Worm (Caenorhabditis elegans) whole organism, L4 larva: Measurements from ENCODE around the gene Y47D7A.2.

Source experiments
- F26F4.8 ChIP-seq: fragments of 200-800 bp; sonication (Bioruptor generic); conservative IDR thresholded peaks from 2 replicates; pipeline ENCODE4 v1.3.6; 2022; ENCODE audit warnings: missing genetic modification characterization, missing compliant biosample characterization
- F49E8.2 ChIP-seq: sonication (generic microtip); optimal IDR thresholded peaks from 2 replicates; lab custom pipeline; 2016; ENCODE audit warnings: missing compliant biosample characterization, mild to moderate bottlenecking, missing genetic modification characterization, borderline replicate concordance
- T26A8.4 ChIP-seq: fragments of 200-800 bp; sonication (Bioruptor generic); IDR thresholded peaks from 2 replicates; pipeline ENCODE4 v1.3.6; 2022; ENCODE audit warnings: missing genetic modification characterization, missing compliant biosample characterization
- Y105C5A.15 ChIP-seq: fragments of 200-800 bp; sonication (Bioruptor generic); IDR thresholded peaks from 2 replicates; pipeline ENCODE4 v1.3.6; 2022; ENCODE audit warnings: missing genetic modification characterization, missing compliant biosample characterization
- Y75B8A.6 ChIP-seq: fragments of 200-800 bp; sonication (Bioruptor generic); IDR thresholded peaks from 2 replicates; pipeline ENCODE4 v1.3.6; 2022; ENCODE audit warnings: missing genetic modification reagents, missing genetic modification characterization, missing compliant biosample characterization
- ZK546.5 ChIP-seq, 2 experiments: sonication (generic microtip); optimal IDR thresholded peaks; 2 replicates each; lab custom pipeline; 2017; ENCODE audit warnings: missing biosample characterization in 2 of 2, missing genetic modification characterization in 2 of 2
- aly-2 ChIP-seq: sonication (generic microtip); optimal IDR thresholded peaks from 2 replicates; lab custom pipeline; 2018; ENCODE audit warnings: missing biosample characterization, missing genetic modification characterization
- arid-1 ChIP-seq: fragments of 200-800 bp; sonication (Bioruptor generic); conservative IDR thresholded peaks from 2 replicates; pipeline ENCODE4 v1.3.6; 2022; ENCODE audit warnings: missing genetic modification reagents, missing genetic modification characterization, missing compliant biosample characterization
- ceh-62 ChIP-seq: sonication (generic microtip); optimal IDR thresholded peaks from 2 replicates; lab custom pipeline; 2017; ENCODE audit warnings: missing biosample characterization, missing genetic modification characterization
- ces-1 ChIP-seq: fragments of 150-350 bp; sonication (generic microtip); optimal IDR thresholded peaks from 4 replicates; lab custom pipeline; 2014; ENCODE audit warnings: missing biosample characterization, missing genetic modification reagents, missing genetic modification characterization
- cey-2 ChIP-seq: sonication (generic microtip); optimal IDR thresholded peaks from 3 replicates; lab custom pipeline; 2017; ENCODE audit warnings: missing genetic modification characterization, mild to moderate bottlenecking, missing compliant biosample characterization, antibody characterized with exemption, borderline replicate concordance; ENCODE audit not compliant: insufficient read depth
- daf-16 ChIP-seq, 3 experiments: sonication (generic microtip); optimal IDR thresholded peaks; 2 replicates each; lab custom pipeline; 2016 to 2017; ENCODE audit warnings: missing genetic modification characterization in 3 of 3, missing genetic modification reagents in 3 of 3, mild to moderate bottlenecking in 2 of 3, missing compliant biosample characterization in 2 of 3, missing biosample characterization in 1 of 3, moderate library complexity in 1 of 3
- dmd-6 ChIP-seq: fragments of 200-800 bp; sonication (Bioruptor generic); IDR thresholded peaks from 2 replicates; pipeline ENCODE4 v1.3.6; 2022; ENCODE audit warnings: missing genetic modification reagents, missing genetic modification characterization, missing compliant biosample characterization
- dpl-1 ChIP-seq: fragments of 150-350 bp; optimal IDR thresholded peaks from 2 replicates; lab custom pipeline; 2014; ENCODE audit warnings: missing biosample characterization, missing genetic modification reagents, missing genetic modification characterization
- fkh-10 ChIP-seq: fragments of 150-350 bp; optimal IDR thresholded peaks from 2 replicates; lab custom pipeline; 2014; ENCODE audit warnings: missing biosample characterization, missing genetic modification reagents, missing genetic modification characterization
- fos-1 ChIP-seq: fragments of 150-350 bp; optimal IDR thresholded peaks from 2 replicates; lab custom pipeline; 2014; ENCODE audit warnings: missing biosample characterization, missing genetic modification characterization
- gei-8 ChIP-seq: fragments of 200-800 bp; sonication (Bioruptor generic); optimal IDR thresholded peaks from 2 replicates; lab custom pipeline; 2018; ENCODE audit warnings: mild to moderate bottlenecking, missing genetic modification characterization, missing compliant biosample characterization
- hlh-30 ChIP-seq: sonication (generic microtip); optimal IDR thresholded peaks from 2 replicates; lab custom pipeline; 2017; ENCODE audit warnings: antibody characterized with exemption, mild to moderate bottlenecking, missing genetic modification characterization, missing compliant biosample characterization; ENCODE audit not compliant: insufficient read depth
- hmg-1.1 ChIP-seq: fragments of 200-800 bp; sonication (Bioruptor generic); IDR thresholded peaks from 2 replicates; pipeline ENCODE4 v1.3.6; 2022; ENCODE audit warnings: missing genetic modification reagents, missing genetic modification characterization, missing compliant biosample characterization
- jun-1 ChIP-seq: fragments of 150-350 bp; optimal IDR thresholded peaks from 2 replicates; lab custom pipeline; 2014; ENCODE audit warnings: missing biosample characterization, missing genetic modification reagents, missing genetic modification characterization
- lin-1 ChIP-seq: fragments of 200-800 bp; sonication (Bioruptor generic); IDR thresholded peaks from 2 replicates; pipeline ENCODE4 v1.3.6; 2022; ENCODE audit warnings: missing genetic modification reagents, missing genetic modification characterization, missing compliant biosample characterization
- lin-38 ChIP-seq: fragments of 200-800 bp; sonication (Bioruptor generic); IDR thresholded peaks from 2 replicates; pipeline ENCODE4 v1.3.6; 2022; ENCODE audit warnings: missing genetic modification reagents, missing genetic modification characterization, missing compliant biosample characterization
- mdl-1 ChIP-seq, 2 experiments: fragments of 150-350 bp in 1 of 2; sonication (generic microtip) in 1 of 2; optimal IDR thresholded peaks; 2 replicates each; lab custom pipeline; 2014 to 2017; ENCODE audit warnings: missing biosample characterization in 2 of 2, missing genetic modification characterization in 2 of 2
- mxl-3 ChIP-seq: fragments of 200-800 bp; sonication (Bioruptor generic); optimal IDR thresholded peaks from 2 replicates; lab custom pipeline; 2018; ENCODE audit warnings: mild to moderate bottlenecking, missing genetic modification characterization, missing compliant biosample characterization
- nhr-10 ChIP-seq: fragments of 150-350 bp; optimal IDR thresholded peaks from 2 replicates; lab custom pipeline; 2014; ENCODE audit warnings: missing biosample characterization, missing genetic modification characterization
- nhr-102 ChIP-seq: sonication (generic microtip); optimal IDR thresholded peaks from 2 replicates; lab custom pipeline; 2016; ENCODE audit warnings: mild to moderate bottlenecking, missing genetic modification characterization, moderate library complexity, missing compliant biosample characterization
- nhr-237 ChIP-seq: sonication (generic microtip); optimal IDR thresholded peaks from 2 replicates; lab custom pipeline; 2017; ENCODE audit warnings: missing biosample characterization, missing genetic modification characterization
- nhr-25 ChIP-seq: sonication (generic microtip); optimal IDR thresholded peaks from 2 replicates; lab custom pipeline; 2017; ENCODE audit warnings: missing genetic modification characterization, mild to moderate bottlenecking, missing compliant biosample characterization, antibody characterized with exemption, moderate library complexity, borderline replicate concordance; ENCODE audit not compliant: insufficient read depth
- nhr-28 ChIP-seq: fragments of 150-350 bp; optimal IDR thresholded peaks from 2 replicates; lab custom pipeline; 2014; ENCODE audit warnings: missing biosample characterization, missing genetic modification characterization
- nhr-41 ChIP-seq: fragments of 200-800 bp; sonication (Bioruptor generic); IDR thresholded peaks from 2 replicates; pipeline ENCODE4 v1.3.6; 2022; ENCODE audit warnings: missing genetic modification reagents, missing genetic modification characterization, missing compliant biosample characterization
- nhr-6 ChIP-seq: fragments of 150-350 bp; optimal IDR thresholded peaks from 2 replicates; lab custom pipeline; 2014; ENCODE audit warnings: missing biosample characterization, missing genetic modification characterization
- php-3 ChIP-seq: fragments of 200-800 bp; sonication (Bioruptor generic); IDR thresholded peaks from 2 replicates; pipeline ENCODE4 v1.3.6; 2022; ENCODE audit warnings: missing genetic modification reagents, missing genetic modification characterization, missing compliant biosample characterization
- pqm-1 ChIP-seq: sonication (generic microtip); optimal IDR thresholded peaks from 2 replicates; lab custom pipeline; 2017; ENCODE audit warnings: missing biosample characterization, missing genetic modification characterization
- rbr-2 ChIP-seq: sonication (generic microtip); optimal IDR thresholded peaks from 2 replicates; lab custom pipeline; 2016; ENCODE audit warnings: missing genotype, missing genetic modification characterization, missing compliant biosample characterization
- saeg-2 ChIP-seq: fragments of 200-800 bp; sonication (Bioruptor generic); IDR thresholded peaks from 2 replicates; pipeline ENCODE4 v1.3.6; 2022; ENCODE audit warnings: missing genetic modification reagents, missing genetic modification characterization, missing compliant biosample characterization
- snpc-1.2 ChIP-seq: fragments of 200-800 bp; sonication (Bioruptor generic); IDR thresholded peaks from 2 replicates; pipeline ENCODE4 v1.3.6; 2022; ENCODE audit warnings: missing genetic modification reagents, missing genetic modification characterization, missing compliant biosample characterization
- tag-97 ChIP-seq: fragments of 200-800 bp; sonication (Bioruptor generic); IDR thresholded peaks from 2 replicates; pipeline ENCODE4 v1.3.6; 2022; ENCODE audit warnings: missing genetic modification characterization, missing compliant biosample characterization
- unc-130 ChIP-seq: sonication (generic microtip); optimal IDR thresholded peaks from 2 replicates; lab custom pipeline; 2016; ENCODE audit warnings: missing genetic modification reagents, missing genetic modification characterization, missing compliant biosample characterization
- unc-39 ChIP-seq: sonication (generic microtip); optimal IDR thresholded peaks from 2 replicates; lab custom pipeline; 2017; ENCODE audit warnings: missing biosample characterization, missing genetic modification characterization
- unc-62 ChIP-seq, 3 experiments: fragments of 150-350 bp in 1 of 3; sonication (generic microtip); optimal IDR thresholded peaks in 2 of 3; peaks in 1 of 3; 1 replicate in 1 of 3; 2 replicates in 2 of 3; lab custom pipeline; 2014 to 2017; ENCODE audit warnings: missing biosample characterization in 3 of 3, missing genetic modification characterization in 3 of 3, missing genetic modification reagents in 3 of 3, missing genotype in 1 of 3
- vab-7 ChIP-seq: fragments of 200-800 bp; sonication (Bioruptor generic); IDR thresholded peaks from 2 replicates; pipeline ENCODE4 v1.3.6; 2022; ENCODE audit warnings: missing genetic modification reagents, missing genetic modification characterization, missing compliant biosample characterization
- zag-1 ChIP-seq: fragments of 150-350 bp; optimal IDR thresholded peaks from 2 replicates; lab custom pipeline; 2014; ENCODE audit warnings: missing biosample characterization, missing genetic modification characterization
- ztf-7 ChIP-seq: fragments of 150-350 bp; optimal IDR thresholded peaks from 2 replicates; lab custom pipeline; 2014; ENCODE audit warnings: missing biosample characterization, missing genetic modification characterization

Y47D7A.2 gene

DNA sequence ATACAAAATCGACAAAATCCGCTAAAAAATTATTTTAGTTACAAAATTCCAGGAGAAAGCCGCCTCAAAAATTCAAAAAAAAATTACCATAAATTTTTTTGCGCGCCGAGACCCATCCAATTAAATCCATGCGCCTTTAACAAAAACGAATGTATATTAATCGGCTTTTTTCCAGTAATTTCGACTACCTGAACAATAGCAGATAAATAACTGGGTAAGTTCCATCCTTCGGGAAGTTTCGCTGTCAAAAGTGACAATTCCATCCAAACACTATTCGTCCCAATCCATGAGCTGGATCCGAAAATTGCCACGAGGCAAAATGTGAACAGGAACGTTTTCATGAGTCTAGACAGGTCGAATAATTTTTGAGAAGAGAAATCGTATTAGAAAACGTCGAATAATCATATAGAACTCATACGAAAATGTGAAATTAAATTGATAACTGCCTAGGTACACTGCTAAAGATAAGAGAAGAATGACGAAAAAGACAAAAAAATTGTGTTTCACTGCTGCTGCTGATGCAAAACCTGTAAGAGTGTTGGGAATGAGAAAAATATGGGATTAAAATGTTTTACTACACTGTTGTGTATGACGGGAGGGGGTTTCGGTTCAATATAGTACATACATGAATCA, 22.8 kb downstream of the Y47D7A.2 start, which contains the start of gene rft-1 (continued):
- TF ChIP-seq vab-7 (GFP tag; lab: Robert Waterston, UW): no peak
- TF ChIP-seq nhr-102 (tag; lab: Kevin White, UChicago): no peak
- no peak for TF ChIP-seq unc-39 (tag; lab: Kevin White, UChicago)
- peak; percentile 68 for TF ChIP-seq pqm-1 (tag; lab: Kevin White, UChicago)
- TF ChIP-seq cey-2 (tag; lab: Kevin White, UChicago): no peak
- TF ChIP-seq F49E8.2 (tag; lab: Kevin White, UChicago): no peak

DNA sequence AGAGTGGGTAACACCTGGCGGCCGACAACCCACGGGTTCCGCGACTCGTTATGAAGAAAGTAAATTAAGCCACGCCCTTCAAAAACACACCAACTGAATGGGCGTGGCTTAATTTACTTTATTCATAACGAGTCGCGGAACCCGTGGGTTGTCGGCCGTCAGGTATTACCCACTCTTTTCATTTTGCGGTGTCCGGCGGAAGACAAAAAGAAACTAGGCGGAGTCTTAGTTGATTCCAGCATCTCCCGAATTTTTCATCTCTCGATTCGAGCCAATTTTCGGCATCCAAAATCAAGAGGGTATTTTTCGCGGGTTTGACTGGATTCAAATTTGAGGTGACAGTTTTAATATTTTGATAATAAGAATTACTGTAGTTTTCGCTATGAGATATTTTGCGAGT, 27.6 kb downstream of the Y47D7A.2 start:
- no peak for TF ChIP-seq mxl-3 (GFP tag; lab: Kevin White, UChicago)
- TF ChIP-seq snpc-1.2: peak; percentile 38; the same call in 1 of the 2 replicates
- TF ChIP-seq arid-1: 0 out of 2 replicates have a peak, but pooled peaks have one; percentile 11
- peak; percentile 52 for TF ChIP-seq F49E8.2 (tag; lab: Kevin White, UChicago)
- TF ChIP-seq lin-38: peak; percentile 63; the same call in 1 of the 2 replicates
- TF ChIP-seq ZK546.5 (tag; optimal IDR thresholded peaks at IDR 0.05; lab: Kevin White, UChicago): no peak
- no peak for TF ChIP-seq F26F4.8 (GFP tag; lab: Robert Waterston, UW)
- TF ChIP-seq Y75B8A.6: no peak
- no peak for TF ChIP-seq hlh-30 (tag; lab: Kevin White, UChicago)
- peak; percentile 35 for TF ChIP-seq unc-130 (GFP tag; lab: Kevin White, UChicago)
- TF ChIP-seq, all 104 proteins: peak for 5

ce11 chrV:4450523-4451089, 30.5 kb downstream of the Y47D7A.2 start, which contains the start of gene rft-2:
Gene rft-2 (minus strand): TSS chrV:4450563.
- TF ChIP-seq ztf-7 (tag; lab: Kevin White, UChicago) (no peak), nhr-28 (tag; lab: Kevin White, UChicago) (peak; percentile 32), vab-7 (GFP tag; lab: Robert Waterston, UW) (no peak), daf-16 (GFP tag; optimal IDR thresholded peaks at IDR 0.05; lab: Kevin White, UChicago) (no peak), daf-16 (tag; optimal IDR thresholded peaks at IDR 0.05; lab: Kevin White, UChicago) (peak; percentile 54), ceh-62 (tag; lab: Kevin White, UChicago) (no peak), ces-1 (peak; percentile 70), hmg-1.1 (peak; percentile 45; the same call in 1 of the 2 replicates), fkh-10 (GFP tag; lab: Kevin White, UChicago) (peak; percentile 24), nhr-10 (tag; lab: Kevin White, UChicago) (no peak), dmd-6 (GFP tag; lab: Robert Waterston, UW) (no peak), rbr-2 (tag; lab: Kevin White, UChicago) (peak; percentile 23), php-3 (GFP tag; lab: Robert Waterston, UW) (no peak), mdl-1 (tag; optimal IDR thresholded peaks at IDR 0.05; lab: Kevin White, UChicago) (peak in 1 of 2 experiments; percentile 7), Y105C5A.15 (GFP tag; lab: Robert Waterston, UW) (no peak), nhr-25 (tag; lab: Kevin White, UChicago) (no peak), saeg-2 (GFP tag; lab: Robert Waterston, UW) (no peak), aly-2 (no peak), T26A8.4 (GFP tag; lab: Robert Waterston, UW) (no peak), jun-1 (no peak), pqm-1 (tag; lab: Kevin White, UChicago) (no peak), ZK546.5 (tag; optimal IDR thresholded peaks at IDR 0.05; lab: Kevin White, UChicago) (no peak), nhr-237 (tag; lab: Kevin White, UChicago) (no peak), nhr-102 (tag; lab: Kevin White, UChicago) (peak; percentile 13), tag-97 (GFP tag; lab: Robert Waterston, UW) (no peak), Y75B8A.6 (no peak), unc-62 (GFP tag; optimal IDR thresholded peaks at IDR 0.05 in 1 of 2; lab: Kevin White, UChicago) (no peak), unc-62 (tag; optimal IDR thresholded peaks at IDR 0.05; lab: Kevin White, UChicago) (no peak), nhr-6 (tag; lab: Kevin White, UChicago) (no peak), fos-1 (tag; lab: Kevin White, UChicago) (no peak), lin-1 (GFP tag; lab: Robert Waterston, UW) (no peak), arid-1 (no peak), nhr-41 (GFP tag; lab: Robert Waterston, UW) (no peak), zag-1 (tag; lab: Kevin White, UChicago) (no peak), unc-39 (tag; lab: Kevin White, UChicago) (no peak), gei-8 (no peak), dpl-1 (GFP tag; lab: Kevin White, UChicago) (peak; percentile 91), mxl-3 (GFP tag; lab: Kevin White, UChicago) (no peak)
